Worm (Caenorhabditis elegans) whole organism, L1 larva: ENCODE measurements around the gene clp-2.

ENCODE experiments used
- C04F5.9 ChIP-seq: sonication (generic microtip); optimal IDR thresholded peaks from 2 replicates; lab custom pipeline; 2016; ENCODE audit warnings: missing genetic modification characterization, missing compliant biosample characterization
- C34B4.2 ChIP-seq: sonication (generic microtip); optimal IDR thresholded peaks from 2 replicates; lab custom pipeline; 2017; ENCODE audit warnings: mild to moderate bottlenecking, missing genetic modification characterization, missing compliant biosample characterization
- F16B12.6 ChIP-seq: fragments of 150-350 bp; optimal IDR thresholded peaks from 2 replicates; lab custom pipeline; 2014; ENCODE audit warnings: missing biosample characterization, missing genetic modification characterization
- ceh-8 ChIP-seq: fragments of 200-800 bp; sonication (Bioruptor generic); optimal IDR thresholded peaks from 2 replicates; lab custom pipeline; 2018; ENCODE audit warnings: mild to moderate bottlenecking, missing genetic modification characterization, moderate library complexity, missing compliant biosample characterization
- efl-3 ChIP-seq: fragments of 200-800 bp; sonication (Bioruptor generic); optimal IDR thresholded peaks from 2 replicates; lab custom pipeline; 2018; ENCODE audit warnings: mild to moderate bottlenecking, missing genetic modification characterization, missing compliant biosample characterization
- egl-13 ChIP-seq: sonication (generic microtip); optimal IDR thresholded peaks from 2 replicates; lab custom pipeline; 2016; ENCODE audit warnings: missing genotype, missing genetic modification reagents, missing genetic modification characterization, missing compliant biosample characterization
- elt-2 ChIP-seq: sonication (generic microtip); optimal IDR thresholded peaks from 2 replicates; lab custom pipeline; 2016; ENCODE audit warnings: missing genetic modification characterization, mild to moderate bottlenecking, inconsistent platforms, missing compliant biosample characterization, missing genetic modification reagents
- hlh-17 ChIP-seq: fragments of 200-800 bp; sonication (Bioruptor generic); optimal IDR thresholded peaks from 2 replicates; lab custom pipeline; 2018; ENCODE audit warnings: missing genetic modification characterization, mild to moderate bottlenecking, missing compliant biosample characterization, moderate library complexity, borderline replicate concordance
- jun-1 ChIP-seq: fragments of 150-350 bp; optimal IDR thresholded peaks from 2 replicates; lab custom pipeline; 2014; ENCODE audit warnings: missing biosample characterization, missing genetic modification reagents, missing genetic modification characterization
- lin-15B ChIP-seq: fragments of 150-350 bp; sonication (generic microtip); optimal IDR thresholded peaks from 3 replicates; lab custom pipeline; 2014; ENCODE audit warnings: missing biosample characterization, missing genetic modification characterization
- lin-35 ChIP-seq, 2 experiments: fragments of 150-350 bp; optimal IDR thresholded peaks; 2 replicates each; lab custom pipeline; 2014; ENCODE audit warnings: missing biosample characterization in 2 of 2, missing genetic modification characterization in 2 of 2, missing genetic modification reagents in 2 of 2
- lin-39 ChIP-seq: fragments of 150-350 bp; optimal IDR thresholded peaks from 2 replicates; lab custom pipeline; 2014; ENCODE audit warnings: missing biosample characterization, missing genetic modification reagents, missing genetic modification characterization
- mdl-1 ChIP-seq, 2 experiments: fragments of 150-350 bp; optimal IDR thresholded peaks; 2 replicates each; lab custom pipeline; 2014 to 2017; ENCODE audit warnings: missing biosample characterization in 2 of 2, missing genetic modification characterization in 2 of 2, inconsistent platforms in 1 of 2
- nhr-28 ChIP-seq: fragments of 150-350 bp; optimal IDR thresholded peaks from 2 replicates; lab custom pipeline; 2014; ENCODE audit warnings: missing biosample characterization, missing genetic modification characterization
- nhr-47 ChIP-seq: sonication (generic microtip); optimal IDR thresholded peaks from 2 replicates; lab custom pipeline; 2016; ENCODE audit warnings: mild to moderate bottlenecking, missing genetic modification characterization, moderate library complexity, missing compliant biosample characterization
- nhr-84 ChIP-seq: sonication (generic microtip); optimal IDR thresholded peaks from 2 replicates; lab custom pipeline; 2017; ENCODE audit warnings: missing biosample characterization, missing genetic modification characterization
- nhr-85 ChIP-seq: sonication (generic microtip); peaks from one replicate; lab custom pipeline; 2016; ENCODE audit warnings: missing genetic modification characterization, inconsistent platforms, missing compliant biosample characterization
- pag-3 ChIP-seq: sonication (generic microtip); optimal IDR thresholded peaks from 2 replicates; lab custom pipeline; 2017; ENCODE audit warnings: missing genetic modification characterization, mild to moderate bottlenecking, missing compliant biosample characterization, antibody characterized with exemption, borderline replicate concordance; ENCODE audit not compliant: insufficient read depth
- sup-37 ChIP-seq: fragments of 200-800 bp; sonication (Bioruptor generic); optimal IDR thresholded peaks from 2 replicates; lab custom pipeline; 2018; ENCODE audit warnings: mild to moderate bottlenecking, missing genetic modification characterization, missing compliant biosample characterization
- swsn-7 ChIP-seq: sonication (generic microtip); optimal IDR thresholded peaks from 2 replicates; lab custom pipeline; 2016; ENCODE audit warnings: missing genetic modification characterization, missing compliant biosample characterization
- tbx-2 ChIP-seq: sonication (generic microtip); optimal IDR thresholded peaks from 2 replicates; lab custom pipeline; 2016; ENCODE audit warnings: missing genetic modification characterization, missing compliant biosample characterization
- unc-86 ChIP-seq: sonication (generic microtip); optimal IDR thresholded peaks from 2 replicates; lab custom pipeline; 2016; ENCODE audit warnings: missing genetic modification characterization, missing compliant biosample characterization

clp-2 gene

DNA sequence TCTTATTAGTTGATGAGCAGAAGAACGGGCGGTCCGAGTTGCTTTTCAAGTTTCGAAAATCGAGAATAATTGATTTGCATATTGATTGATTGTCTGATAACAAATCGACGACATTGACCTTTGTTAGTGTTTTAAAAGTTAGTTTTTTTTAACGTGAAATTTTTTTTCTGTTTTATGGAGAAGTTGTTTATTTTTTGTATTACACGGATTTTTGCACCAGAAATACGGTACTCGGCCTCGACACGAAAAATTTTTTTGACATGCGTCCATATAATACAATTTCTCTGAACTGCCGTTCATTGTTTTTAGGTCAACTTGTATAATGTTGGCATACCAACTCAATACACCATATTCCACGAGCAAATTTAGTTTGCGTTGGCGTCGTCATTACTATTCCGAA is 48.4 kb downstream of the clp-2 start, which contains the start of gene T23F11.2:
Gene T23F11.2, minus strand, starts transcription at position 101 of the 400 bp plus-strand sequence.
- TF ChIP-seq F16B12.6 (tag; lab: Kevin White, UChicago) (no peak), tbx-2 (tag; lab: Kevin White, UChicago) (no peak), nhr-85 (tag; lab: Kevin White, UChicago) (no peak), lin-15B (tag; lab: Kevin White, UChicago) (no peak), C34B4.2 (tag; lab: Kevin White, UChicago) (no peak), swsn-7 (tag; lab: Kevin White, UChicago) (no peak), lin-39 (tag; lab: Kevin White, UChicago) (no peak), ceh-8 (GFP tag; lab: Kevin White, UChicago) (no peak), sup-37 (GFP tag; lab: Kevin White, UChicago) (no peak), egl-13 (tag; lab: Kevin White, UChicago) (no peak), unc-86 (no peak), lin-35 (GFP tag; optimal IDR thresholded peaks at IDR 0.05; lab: Kevin White, UChicago) (no peak), hlh-17 (no peak), efl-3 (GFP tag; lab: Kevin White, UChicago) (no peak), pag-3 (tag; lab: Kevin White, UChicago) (no peak), C04F5.9 (no peak)

DNA sequence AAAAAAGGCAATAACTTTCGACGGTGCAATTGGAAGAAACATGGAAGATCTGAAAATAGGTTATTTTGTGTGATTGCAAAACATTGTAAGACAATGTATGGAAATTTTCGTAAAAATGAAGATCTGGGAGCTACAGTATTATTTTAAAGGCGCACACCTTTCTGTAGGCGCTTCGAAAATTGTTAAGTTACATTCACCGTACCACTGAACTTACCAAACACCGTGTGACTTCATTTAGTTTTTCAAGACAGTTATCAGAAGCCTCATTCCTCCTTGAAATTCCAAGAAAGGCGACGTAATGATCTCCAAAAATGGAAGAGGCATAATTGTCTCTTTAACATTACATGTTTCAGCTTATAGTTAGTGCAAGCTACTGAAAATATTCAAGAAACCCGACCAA is 49.9 kb downstream of the clp-2 start:
- TF ChIP-seq nhr-84 (tag; lab: Kevin White, UChicago) = no peak
- peak; percentile 47 for TF ChIP-seq nhr-85 (tag; lab: Kevin White, UChicago)
- TF ChIP-seq nhr-47 = no peak
- TF ChIP-seq elt-2 = peak; percentile 0
- no peak for TF ChIP-seq mdl-1 (tag; optimal IDR thresholded peaks at IDR 0.05; lab: Kevin White, UChicago)

DNA sequence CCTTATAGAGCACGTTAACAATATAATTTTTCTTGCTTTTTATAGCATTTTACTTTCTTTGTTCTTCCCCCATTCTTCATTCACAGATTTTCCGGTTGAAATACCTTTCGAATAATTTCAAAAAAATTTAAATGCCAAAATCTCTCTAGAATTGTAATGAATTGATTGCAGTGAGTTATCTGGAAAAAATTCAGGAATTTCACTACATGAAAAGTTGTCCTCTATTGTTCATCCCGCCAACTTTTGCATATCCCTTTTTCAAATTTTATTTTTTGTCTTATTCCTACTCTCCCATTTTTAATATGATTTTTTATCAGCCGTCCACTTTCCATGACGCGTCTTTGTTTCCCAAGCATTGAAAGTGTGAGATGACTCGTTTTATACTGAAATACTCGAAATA is 50.5 kb downstream of the clp-2 start:
- TF ChIP-seq nhr-28 (tag; lab: Kevin White, UChicago) (no peak), jun-1 (tag; lab: Kevin White, UChicago) (no peak)
